Fruit fly (Drosophila melanogaster) whole organism, embryonic: ENCODE data around the gene CG7970.

Source experiments
- Bdp1 ChIP-seq: fragments of 200-800 bp; sonication (Bioruptor generic); optimal IDR thresholded peaks from 3 replicates; lab custom pipeline; 2016; ENCODE audit warnings: missing biosample characterization, missing genetic modification characterization
- CG10431 ChIP-seq: fragments of 200-800 bp; sonication (Bioruptor generic); optimal IDR thresholded peaks from 3 replicates; lab custom pipeline; 2018; ENCODE audit warnings: missing biosample characterization, mild to moderate bottlenecking, missing genetic modification characterization
- CG12104 ChIP-seq: fragments of 200-800 bp; sonication (Bioruptor generic); optimal IDR thresholded peaks from 3 replicates; lab custom pipeline; 2016; ENCODE audit warnings: missing biosample characterization, missing genetic modification characterization
- CG12155 ChIP-seq: fragments of 200-800 bp; sonication (Bioruptor generic); optimal IDR thresholded peaks from 3 replicates; lab custom pipeline; 2016; ENCODE audit warnings: missing biosample characterization, missing genetic modification characterization
- CG12391 ChIP-seq: fragments of 200-800 bp; sonication (Bioruptor generic); optimal IDR thresholded peaks from 3 replicates; lab custom pipeline; 2018; ENCODE audit warnings: missing biosample characterization, mild to moderate bottlenecking, missing genetic modification characterization, moderate library complexity
- CG13424 ChIP-seq: fragments of 200-800 bp; sonication (Bioruptor generic); optimal IDR thresholded peaks from 2 replicates; lab custom pipeline; 2019; ENCODE audit warnings: missing biosample characterization, mild to moderate bottlenecking, missing genetic modification characterization, moderate library complexity
- CG16779 ChIP-seq: fragments of 200-800 bp; sonication (Bioruptor generic); IDR thresholded peaks from 2 replicates; pipeline ENCODE4 v1.3.6; 2022; ENCODE audit warnings: missing biosample characterization, missing genetic modification characterization
- CG18262 ChIP-seq: fragments of 200-800 bp; optimal IDR thresholded peaks from 3 replicates; lab custom pipeline; 2019; ENCODE audit warnings: missing biosample characterization, mild to moderate bottlenecking, missing genetic modification characterization, moderate library complexity
- CG32532 ChIP-seq: fragments of 200-800 bp; sonication (Bioruptor generic); IDR thresholded peaks from 2 replicates; pipeline ENCODE4 v1.3.6; 2022; ENCODE audit warnings: missing biosample characterization, missing genetic modification characterization
- CG3995 ChIP-seq: fragments of 200-800 bp; sonication (Bioruptor generic); optimal IDR thresholded peaks from 3 replicates; lab custom pipeline; 2016; ENCODE audit warnings: missing biosample characterization, missing genetic modification characterization
- CG4282 ChIP-seq: fragments of 200-800 bp; sonication (Bioruptor generic); optimal IDR thresholded peaks from 2 replicates; lab custom pipeline; 2016; ENCODE audit warnings: missing biosample characterization, missing genetic modification characterization
- CG4328 ChIP-seq: fragments of 200-800 bp; sonication (Bioruptor generic); optimal IDR thresholded peaks from 3 replicates; lab custom pipeline; 2017; ENCODE audit warnings: missing biosample characterization, missing genetic modification reagents, missing genetic modification characterization
- CG6689 ChIP-seq: fragments of 200-800 bp; sonication (Bioruptor generic); IDR thresholded peaks from 2 replicates; pipeline ENCODE4 v1.3.6; 2022; ENCODE audit warnings: missing biosample characterization, missing genetic modification characterization
- CG9437 ChIP-seq: fragments of 200-800 bp; sonication (Bioruptor generic); optimal IDR thresholded peaks from 2 replicates; lab custom pipeline; 2018; ENCODE audit warnings: missing biosample characterization, mild to moderate bottlenecking, missing genetic modification characterization
- CG9932 ChIP-seq: fragments of 200-800 bp; sonication (Bioruptor generic); IDR thresholded peaks from 2 replicates; pipeline ENCODE4 v1.3.6; 2022; ENCODE audit warnings: missing biosample characterization, missing genetic modification characterization
- Dbx ChIP-seq: fragments of 200-800 bp; sonication (Bioruptor generic); IDR thresholded peaks from 3 replicates; pipeline ENCODE4 v1.3.6; 2022; ENCODE audit warnings: missing biosample characterization, missing genetic modification characterization
- Dip2 ChIP-seq: fragments of 200-800 bp; sonication (Bioruptor generic); IDR thresholded peaks from 2 replicates; pipeline ENCODE4 v1.3.6; 2022; ENCODE audit warnings: missing biosample characterization, missing genetic modification characterization
- Dp ChIP-seq: fragments of 200-800 bp; sonication (Bioruptor generic); optimal IDR thresholded peaks from 2 replicates; lab custom pipeline; 2018; ENCODE audit warnings: missing biosample characterization, mild to moderate bottlenecking, missing genetic modification characterization, moderate library complexity
- E2f2 ChIP-seq: fragments of 200-800 bp; sonication (Bioruptor generic); IDR thresholded peaks from 2 replicates; pipeline ENCODE4 v1.3.6; 2022; ENCODE audit warnings: missing biosample characterization, missing genetic modification characterization
- Elba2 ChIP-seq: fragments of 200-800 bp; sonication (Bioruptor generic); optimal IDR thresholded peaks from 3 replicates; lab custom pipeline; 2016; ENCODE audit warnings: missing biosample characterization, missing genetic modification characterization
- Fer1 ChIP-seq: fragments of 200-800 bp; sonication (Bioruptor generic); optimal IDR thresholded peaks from 2 replicates; lab custom pipeline; 2017; ENCODE audit warnings: missing biosample characterization, mild to moderate bottlenecking, missing genetic modification characterization
- Gsc ChIP-seq: fragments of 200-800 bp; sonication (Bioruptor generic); IDR thresholded peaks from 2 replicates; pipeline ENCODE4 v1.3.6; 2022; ENCODE audit warnings: missing biosample characterization, missing genetic modification characterization
- Hr3 ChIP-seq: fragments of 200-800 bp; sonication (Bioruptor generic); optimal IDR thresholded peaks from 3 replicates; lab custom pipeline; 2016; ENCODE audit warnings: missing biosample characterization, missing genetic modification characterization
- Meics ChIP-seq: fragments of 200-800 bp; sonication (Bioruptor generic); optimal IDR thresholded peaks from 2 replicates; lab custom pipeline; 2017; ENCODE audit warnings: missing biosample characterization, mild to moderate bottlenecking, missing genetic modification characterization
- Myb ChIP-seq: fragments of 200-800 bp; sonication (Bioruptor generic); optimal IDR thresholded peaks from 2 replicates; lab custom pipeline; 2016; ENCODE audit warnings: missing biosample characterization, missing genetic modification characterization
- NC2α ChIP-seq: fragments of 200-800 bp; sonication (Bioruptor generic); optimal IDR thresholded peaks from 2 replicates; lab custom pipeline; 2016; ENCODE audit warnings: missing biosample characterization, missing genetic modification characterization
- NK7.1 ChIP-seq: fragments of 200-800 bp; sonication (Bioruptor generic); optimal IDR thresholded peaks from 3 replicates; lab custom pipeline; 2016; ENCODE audit warnings: missing biosample characterization, missing genetic modification characterization
- Rfx ChIP-seq: fragments of 200-800 bp; sonication (Bioruptor generic); IDR thresholded peaks from 2 replicates; pipeline ENCODE4 v1.3.6; 2022; ENCODE audit warnings: missing biosample characterization, missing genetic modification characterization
- Sox102F ChIP-seq: fragments of 200-800 bp; sonication (Bioruptor generic); optimal IDR thresholded peaks from 2 replicates; lab custom pipeline; 2018; ENCODE audit warnings: missing biosample characterization, mild to moderate bottlenecking, missing genetic modification characterization, moderate library complexity
- al ChIP-seq: fragments of 200-800 bp; sonication (Bioruptor generic); IDR thresholded peaks from 2 replicates; pipeline ENCODE4 v1.3.6; 2022; ENCODE audit warnings: missing biosample characterization, missing genetic modification characterization
- az2 ChIP-seq: fragments of 200-800 bp; sonication (Bioruptor generic); optimal IDR thresholded peaks from 3 replicates; lab custom pipeline; 2016; ENCODE audit warnings: missing biosample characterization, missing genetic modification characterization
- chif ChIP-seq, 2 experiments: fragments of 200-800 bp; sonication (Bioruptor generic); optimal IDR thresholded peaks; 3 replicates each; lab custom pipeline; 2016; ENCODE audit warnings: missing biosample characterization in 2 of 2, missing genetic modification characterization in 2 of 2
- disco-r ChIP-seq: fragments of 200-800 bp; sonication (Bioruptor generic); optimal IDR thresholded peaks from 2 replicates; lab custom pipeline; 2016; ENCODE audit warnings: missing biosample characterization, missing genetic modification characterization
- dm ChIP-seq: fragments of 200-800 bp; sonication (Bioruptor generic); optimal IDR thresholded peaks from 3 replicates; lab custom pipeline; 2016; ENCODE audit warnings: missing biosample characterization, missing genetic modification characterization
- dysf ChIP-seq: fragments of 200-800 bp; sonication (Bioruptor generic); IDR thresholded peaks from 3 replicates; pipeline ENCODE4 v1.3.6; 2022; ENCODE audit warnings: missing biosample characterization, missing genetic modification characterization
- eyg ChIP-seq: fragments of 200-800 bp; sonication (Bioruptor generic); optimal IDR thresholded peaks from 3 replicates; lab custom pipeline; 2016; ENCODE audit warnings: missing biosample characterization, missing genetic modification characterization
- fd102C ChIP-seq: fragments of 200-800 bp; sonication (Bioruptor generic); optimal IDR thresholded peaks from 2 replicates; lab custom pipeline; 2018; ENCODE audit warnings: missing biosample characterization, mild to moderate bottlenecking, missing genetic modification characterization, moderate library complexity
- fu2 ChIP-seq: fragments of 200-800 bp; sonication (Bioruptor generic); optimal IDR thresholded peaks from 2 replicates; lab custom pipeline; 2016; ENCODE audit warnings: missing biosample characterization, missing genetic modification characterization
- her ChIP-seq: fragments of 200-800 bp; sonication (Bioruptor generic); optimal IDR thresholded peaks from 2 replicates; lab custom pipeline; 2016; ENCODE audit warnings: missing biosample characterization, missing genetic modification characterization
- hth ChIP-seq: fragments of >200 bp; optimal IDR thresholded peaks from 2 replicates; lab custom pipeline; 2017; ENCODE audit warnings: inconsistent platforms
- jumu ChIP-seq: fragments of 200-800 bp; sonication (Bioruptor generic); optimal IDR thresholded peaks from 3 replicates; lab custom pipeline; 2016; ENCODE audit warnings: missing biosample characterization, missing genetic modification characterization
- klu ChIP-seq: fragments of 200-800 bp; sonication (Bioruptor generic); IDR thresholded peaks from 2 replicates; pipeline ENCODE4 v1.3.6; 2022; ENCODE audit warnings: missing biosample characterization, missing genetic modification characterization
- luna ChIP-seq: fragments of 200-800 bp; sonication (Bioruptor generic); optimal IDR thresholded peaks from 2 replicates; lab custom pipeline; 2016; ENCODE audit warnings: missing biosample characterization, missing genetic modification characterization
- mirr ChIP-seq: fragments of 200-800 bp; sonication (Bioruptor generic); optimal IDR thresholded peaks from 3 replicates; lab custom pipeline; 2018; ENCODE audit warnings: missing biosample characterization, mild to moderate bottlenecking, missing genetic modification characterization
- otp ChIP-seq: fragments of 200-800 bp; sonication (Bioruptor generic); IDR thresholded peaks from 3 replicates; pipeline ENCODE4, ENCODE4 v1.3.6; 2022; ENCODE audit warnings: missing biosample characterization, missing genetic modification characterization
- pzg ChIP-seq: fragments of 200-800 bp; sonication (Bioruptor generic); optimal IDR thresholded peaks from 3 replicates; lab custom pipeline; 2018; ENCODE audit warnings: missing biosample characterization, mild to moderate bottlenecking, missing genetic modification characterization, moderate library complexity
- run ChIP-seq: fragments of 200-800 bp; sonication (Bioruptor generic); optimal IDR thresholded peaks from 3 replicates; lab custom pipeline; 2018; ENCODE audit warnings: missing biosample characterization, mild to moderate bottlenecking, missing genetic modification characterization
- sim ChIP-seq: fragments of 200-800 bp; sonication (Bioruptor generic); IDR thresholded peaks from 2 replicates; pipeline ENCODE4 v1.3.6; 2022; ENCODE audit warnings: missing biosample characterization, missing genetic modification characterization
- sima ChIP-seq: fragments of 200-800 bp; sonication (Bioruptor generic); optimal IDR thresholded peaks from 2 replicates; lab custom pipeline; 2016; ENCODE audit warnings: missing biosample characterization, missing genetic modification characterization
- sr ChIP-seq: fragments of 200-800 bp; sonication (Bioruptor generic); IDR thresholded peaks from 3 replicates; pipeline ENCODE4 v1.3.6; 2022; ENCODE audit warnings: missing biosample characterization, missing genetic modification characterization
- sug ChIP-seq: fragments of 200-800 bp; optimal IDR thresholded peaks from 2 replicates; lab custom pipeline; 2019; ENCODE audit warnings: missing biosample characterization, mild to moderate bottlenecking, missing genetic modification characterization, moderate library complexity
- tin ChIP-seq: fragments of 200-800 bp; sonication (Bioruptor generic); optimal IDR thresholded peaks from 3 replicates; lab custom pipeline; 2016; ENCODE audit warnings: missing biosample characterization, missing genetic modification characterization

The CG7970 gene

DNA sequence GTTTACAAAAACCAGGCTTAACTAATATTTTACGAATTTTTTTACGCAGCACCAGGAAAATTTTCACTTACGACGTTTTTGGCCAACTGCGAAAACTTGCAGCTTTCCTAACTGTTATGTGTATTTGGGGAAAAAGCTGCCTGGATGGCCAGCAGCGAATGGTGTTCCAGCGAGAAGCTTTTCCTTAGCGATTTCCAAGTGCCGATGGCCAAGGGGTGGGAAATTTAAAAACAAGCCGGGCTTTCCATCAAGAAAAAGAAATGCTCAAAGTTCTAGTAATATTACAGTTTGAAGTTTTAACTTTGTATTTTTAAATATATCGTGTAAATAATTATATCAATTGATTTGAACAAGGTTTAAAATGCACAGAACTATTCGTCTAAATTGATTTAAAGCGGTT, 14.9 kb upstream of the CG7970 start, which contains the start of gene nSyb:
TSS of gene nSyb (minus strand) at position 101 of the 400 bp plus-strand sequence.
- no peak for TF ChIP-seq Bdp1
- no peak for TF ChIP-seq dysf (GFP tag; lab: Robert Waterston, UW)
- no peak for TF ChIP-seq Dip2 (GFP tag; lab: Robert Waterston, UW)
- no peak for TF ChIP-seq Elba2 (GFP tag; lab: Kevin White, UChicago)
- TF ChIP-seq disco-r (GFP tag; lab: Kevin White, UChicago), result no peak
- TF ChIP-seq CG3995 (GFP tag; lab: Kevin White, UChicago), result no peak
- no peak for TF ChIP-seq CG4328
- no peak for TF ChIP-seq dm
- no peak for TF ChIP-seq mirr (GFP tag; lab: Kevin White, UChicago)
- TF ChIP-seq Dp, result peak; percentile 48
- TF ChIP-seq CG32532, result no peak
- peak; percentile 44; the same call in 1 of the 2 replicates for TF ChIP-seq E2f2 (GFP tag; lab: Robert Waterston, UW)
- TF ChIP-seq hth (lab: Kevin White, UChicago), result no peak
- no peak for TF ChIP-seq CG16779 (GFP tag; lab: Robert Waterston, UW)
- peak; percentile 85 for TF ChIP-seq CG12155
- no peak for TF ChIP-seq Dbx
- TF ChIP-seq pzg, result peak; percentile 1
- no peak for TF ChIP-seq Hr3 (GFP tag; lab: Kevin White, UChicago)
- TF ChIP-seq CG12104 (GFP tag; lab: Kevin White, UChicago), result no peak
- no peak for TF ChIP-seq CG13424 (tag; lab: Kevin White, UChicago)

DNA sequence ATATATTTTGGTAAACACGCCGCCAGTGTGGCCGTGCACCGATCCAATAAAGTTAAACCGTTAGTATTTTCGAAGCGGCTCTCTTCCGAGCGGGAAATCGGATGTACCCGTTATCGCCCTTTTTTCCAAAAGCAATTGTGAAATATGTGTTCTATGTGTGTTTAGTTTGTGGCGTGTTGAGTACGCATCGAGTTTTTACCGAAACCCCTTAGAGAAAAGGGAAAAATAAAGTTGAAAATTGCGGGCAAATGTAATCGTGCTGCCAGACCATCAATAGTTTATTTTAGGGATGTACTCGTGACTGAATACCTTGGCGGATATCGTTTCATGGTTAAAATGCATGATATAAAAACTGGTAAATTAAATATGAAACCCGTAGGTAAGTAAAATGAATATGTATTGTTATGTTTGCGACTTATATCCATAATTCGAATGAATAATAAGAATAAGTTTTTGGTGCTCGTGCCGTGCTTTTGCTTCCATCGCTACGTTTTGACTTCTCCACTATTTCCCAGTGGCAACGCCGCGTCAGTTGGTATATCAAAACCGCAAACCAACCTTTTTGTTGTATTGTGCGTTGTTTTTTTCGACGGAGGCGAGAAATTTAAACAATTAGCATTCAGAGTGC, 13.3 kb upstream of the CG7970 start, which contains the start of the genes Mettl2 and Bgb:
TSS of gene Mettl2 (minus strand) at position 51 of the 628 bp plus-strand sequence.
TSS of gene Bgb (plus strand) at position 527 of the 628 bp plus-strand sequence.
- TF ChIP-seq disco-r (GFP tag; lab: Kevin White, UChicago) (peak; percentile 60), CG12391 (tag; lab: Kevin White, UChicago) (peak; percentile 75), eyg (peak; percentile 73), CG4282 (GFP tag; lab: Kevin White, UChicago) (no peak), tin (peak; percentile 86), CG9437 (GFP tag; lab: Kevin White, UChicago) (peak; percentile 61), Gsc (GFP tag; lab: Robert Waterston, UW) (peak; percentile 64), CG9932 (peak; percentile 91), Sox102F (peak; percentile 60), NK7.1 (GFP tag; lab: Kevin White, UChicago) (peak; percentile 48), klu (GFP tag; lab: Robert Waterston, UW) (peak; percentile 86), her (peak; percentile 46), CG18262 (tag; lab: Kevin White, UChicago) (peak; percentile 72), Rfx (GFP tag; lab: Robert Waterston, UW) (peak; percentile 90), run (tag; lab: Kevin White, UChicago) (peak; percentile 81), sr (GFP tag; lab: Robert Waterston, UW) (no peak), Meics (GFP tag; lab: Kevin White, UChicago) (peak; percentile 75), sug (tag; lab: Kevin White, UChicago) (peak; percentile 76), CG10431 (GFP tag; lab: Kevin White, UChicago) (no peak), CG12155 (peak; percentile 81), fu2 (GFP tag; lab: Kevin White, UChicago) (peak; percentile 71), al (GFP tag; lab: Robert Waterston, UW) (peak; percentile 88), Myb (GFP tag; lab: Kevin White, UChicago) (peak; percentile 80), jumu (peak; percentile 84), CG6689 (GFP tag; lab: Robert Waterston, UW) (peak; percentile 88), chif (GFP tag; optimal IDR thresholded peaks at IDR 0.05; lab: Kevin White, UChicago) (peak; percentile 70 to 84), otp (GFP tag; lab: Robert Waterston, UW) (0 out of 3 replicates have a peak, but pooled peaks have one; percentile 34), luna (GFP tag; lab: Kevin White, UChicago) (peak; percentile 21), NC2α (GFP tag; lab: Kevin White, UChicago) (peak; percentile 23), fd102C (GFP tag; lab: Kevin White, UChicago) (no peak), sim (no peak), Fer1 (GFP tag; lab: Kevin White, UChicago) (peak; percentile 58), az2 (GFP tag; lab: Kevin White, UChicago) (peak; percentile 72), sima (GFP tag; lab: Kevin White, UChicago) (peak; percentile 40)
